Worm (Caenorhabditis elegans): ENCODE data around the gene hda-6.
"Not testable (repeated sequence)": the region's sequence is repeated elsewhere in the genome, so short reads cannot be mapped to it uniquely, and the experiment has no call there.

- TF ChIP-seq lin-35 (GFP tag; optimal IDR thresholded peaks at IDR 0.05); mes-4 (tag; optimal IDR thresholded peaks at IDR 0.05); nhr-27 (tag; optimal IDR thresholded peaks at IDR 0.05); rec-8 (tag; optimal IDR thresholded peaks at IDR 0.05): not testable (repeated sequence)
Observed at ce11 chrIV:5309137-5309536, 55.0 kb downstream of the hda-6 start.

Data from whole organism, young adult.